Fruit fly (Drosophila melanogaster): ENCODE data around the gene CG11537.

dm6 chr3L:3192333-3192894 is 49.2 kb upstream of the CG11537 start, which contains the start of gene CG14965:
- TF ChIP-seq psq (optimal IDR thresholded peaks at IDR 0.05) (no peak), insv (optimal IDR thresholded peaks at IDR 0.05) (no peak), ttk (optimal IDR thresholded peaks at IDR 0.05) (no peak), h (optimal IDR thresholded peaks at IDR 0.05) (no peak)
